Worm (Caenorhabditis elegans): ENCODE results near the gene T27E4.5.

The T27E4.5 gene

ce11 chrV:9078815-9079525, 9.4 kb upstream of the T27E4.5 start:
- TF ChIP-seq Y67H2A.10 (GFP tag; conservative IDR thresholded peaks at IDR 0.05) (no peak), B0336.3 (GFP tag; IDR thresholded peaks at IDR 0.05) (0 out of 2 replicates have a peak, but pooled peaks have one; percentile 22), snpc-4 (GFP tag; optimal IDR thresholded peaks at IDR 0.05) (no peak), snpc-4 (tag; optimal IDR thresholded peaks at IDR 0.05) (peak in 1 of 4 experiments; percentile 1), atf-7 (tag; optimal IDR thresholded peaks at IDR 0.05) (peak; percentile 50), lag-1 (GFP tag; IDR thresholded peaks at IDR 0.05) (no peak), nhr-80 (tag; optimal IDR thresholded peaks at IDR 0.05) (peak; percentile 88), dox-1 (GFP tag; IDR thresholded peaks at IDR 0.05) (peak; percentile 49; the same call in 1 of the 2 replicates), unc-62 (GFP tag; optimal IDR thresholded peaks at IDR 0.05) (peak; percentile 19), K11D2.4 (GFP tag; IDR thresholded peaks at IDR 0.05) (no peak), cebp-1 (GFP tag; IDR thresholded peaks at IDR 0.05) (no peak), cebp-1 (tag; optimal IDR thresholded peaks at IDR 0.05) (peak; percentile 63), nhr-90 (tag; optimal IDR thresholded peaks at IDR 0.05) (peak; percentile 61), let-607 (tag; optimal IDR thresholded peaks at IDR 0.05) (peak in 1 of 2 experiments; percentile 31), mcd-1 (GFP tag; IDR thresholded peaks at IDR 0.05) (no peak), attf-5 (GFP tag; optimal IDR thresholded peaks at IDR 0.05) (peak; percentile 29)

ce11 chrV:9078067-9078581, 8.5 kb upstream of the T27E4.5 start:
- TF ChIP-seq madf-10 (tag; optimal IDR thresholded peaks at IDR 0.05) (no peak), akir-1 (GFP tag; optimal IDR thresholded peaks at IDR 0.05) (no peak), F52B5.7 (tag; optimal IDR thresholded peaks at IDR 0.05) (no peak), nfyb-1 (GFP tag; IDR thresholded peaks at IDR 0.05) (no peak), nhr-90 (tag; optimal IDR thresholded peaks at IDR 0.05) (no peak), cebp-1 (GFP tag; IDR thresholded peaks at IDR 0.05) (no peak), cebp-1 (tag; optimal IDR thresholded peaks at IDR 0.05) (peak; percentile 42), lin-40 (tag; optimal IDR thresholded peaks at IDR 0.05) (no peak), hlh-12 (tag; optimal IDR thresholded peaks at IDR 0.05) (no peak)

- TF ChIP-seq cebp-1 (GFP tag; IDR thresholded peaks at IDR 0.05) (no peak), cebp-1 (tag; optimal IDR thresholded peaks at IDR 0.05) (no peak)
These were observed 6.7 kb upstream of the T27E4.5 start, which contains the start of gene T27E4.7 for ce11 chrV:9076273-9076672. Gene T27E4.7 (minus strand): TSS chrV:9076322.

- no peak for TF ChIP-seq hlh-26 (GFP tag; conservative IDR thresholded peaks at IDR 0.05)
- no peak for TF ChIP-seq ceh-27 (GFP tag; optimal IDR thresholded peaks at IDR 0.05)
- TF ChIP-seq hlh-12 (tag; optimal IDR thresholded peaks at IDR 0.05): no peak
- no peak for TF ChIP-seq hrde-1 (tag; optimal IDR thresholded peaks at IDR 0.05; ENCODE audit: borderline replicate concordance)
- no peak for TF ChIP-seq snpc-4 (GFP tag; optimal IDR thresholded peaks at IDR 0.05)
- TF ChIP-seq snpc-4 (tag; optimal IDR thresholded peaks at IDR 0.05): no peak
These were observed 6.2 kb upstream of the T27E4.5 start for ce11 chrV:9075827-9076226.

- TF ChIP-seq ztf-25 (GFP tag; IDR thresholded peaks at IDR 0.05) (no peak), snpc-1.3 (tag; optimal IDR thresholded peaks at IDR 0.05; ENCODE audit: insufficient read depth) (no peak), ceh-79 (tag; optimal IDR thresholded peaks at IDR 0.05) (no peak), nfya-2 (GFP tag; IDR thresholded peaks at IDR 0.05) (no peak), pbrm-1 (GFP tag; IDR thresholded peaks at IDR 0.05) (no peak), ztf-6 (GFP tag; IDR thresholded peaks at IDR 0.05) (no peak), lin-40 (tag; optimal IDR thresholded peaks at IDR 0.05) (no peak), hsf-1 (GFP tag; IDR thresholded peaks at IDR 0.05) (no peak), ztf-28 (GFP tag; IDR thresholded peaks at IDR 0.05) (no peak), hmg-20 (GFP tag; IDR thresholded peaks at IDR 0.05) (no peak), mcd-1 (GFP tag; IDR thresholded peaks at IDR 0.05) (no peak), attf-6 (GFP tag; IDR thresholded peaks at IDR 0.05) (no peak), pha-4 (tag; optimal IDR thresholded peaks at IDR 0.05) (peak; percentile 12), ama-1 (optimal IDR thresholded peaks at IDR 0.05) (peak; percentile 69), ama-1 (GFP tag; optimal IDR thresholded peaks at IDR 0.05) (no peak), nhr-80 (tag; optimal IDR thresholded peaks at IDR 0.05) (peak; percentile 64), ets-4 (GFP tag; optimal IDR thresholded peaks at IDR 0.05) (no peak), zfh-2 (GFP tag; conservative IDR thresholded peaks at IDR 0.05) (no peak)
These were observed 4.8 kb upstream of the T27E4.5 start for ce11 chrV:9074360-9074834.

Data from whole organism, young adult.